Fruit fly (Drosophila melanogaster) whole organism, pupa: ENCODE data around the gene PIP4K.
A peak's percentile ranks its signal among the peaks of the same experiment; 100 is the strongest.

Experiments used
- CG10348 ChIP-seq: fragments of 200-800 bp; sonication (Bioruptor generic); IDR thresholded peaks from 2 replicates; pipeline ENCODE4 v1.3.6; 2022; ENCODE audit warnings: missing biosample characterization, missing genetic modification characterization
- CG12605 ChIP-seq: fragments of 200-800 bp; sonication (Bioruptor generic); IDR thresholded peaks from 2 replicates; pipeline ENCODE4 v1.3.6; 2022; ENCODE audit warnings: missing biosample characterization, missing genetic modification characterization
- CG13204 ChIP-seq: fragments of 200-800 bp; sonication (Bioruptor generic); optimal IDR thresholded peaks from 2 replicates; lab custom pipeline; 2018; ENCODE audit warnings: missing biosample characterization, mild to moderate bottlenecking, missing genetic modification characterization, moderate library complexity
- CG14655 ChIP-seq: fragments of 200-800 bp; sonication (Bioruptor generic); optimal IDR thresholded peaks from 3 replicates; lab custom pipeline; 2017; ENCODE audit warnings: mild to moderate bottlenecking, missing biosample characterization, missing genetic modification reagents, missing genetic modification characterization
- CG15710 ChIP-seq: fragments of 200-800 bp; sonication (Bioruptor generic); optimal IDR thresholded peaks from 2 replicates; lab custom pipeline; 2018; ENCODE audit warnings: missing biosample characterization, mild to moderate bottlenecking, missing genetic modification characterization, moderate library complexity
- CG17806 ChIP-seq: fragments of 200-800 bp; sonication (Bioruptor generic); optimal IDR thresholded peaks from 2 replicates; lab custom pipeline; 2018; ENCODE audit warnings: missing biosample characterization, mild to moderate bottlenecking, missing genetic modification characterization, moderate library complexity
- CG32121 ChIP-seq: fragments of 200-800 bp; sonication (Bioruptor generic); IDR thresholded peaks from 2 replicates; pipeline ENCODE4 v1.3.6; 2022; ENCODE audit warnings: missing biosample characterization, missing genetic modification characterization
- CG34367 ChIP-seq: fragments of 200-800 bp; sonication (Bioruptor generic); optimal IDR thresholded peaks from 2 replicates; lab custom pipeline; 2018; ENCODE audit warnings: missing biosample characterization, mild to moderate bottlenecking, missing genetic modification characterization
- CG4496 ChIP-seq: fragments of 200-800 bp; sonication (Bioruptor generic); IDR thresholded peaks from 3 replicates; pipeline ENCODE4 v1.3.6; 2022; ENCODE audit warnings: missing biosample characterization, missing genetic modification characterization
- CG8159 ChIP-seq: fragments of 200-800 bp; sonication (Bioruptor generic); optimal IDR thresholded peaks from 3 replicates; lab custom pipeline; 2018; ENCODE audit warnings: missing biosample characterization, mild to moderate bottlenecking, missing genetic modification characterization, moderate library complexity
- CG8301 ChIP-seq: fragments of 200-800 bp; sonication (Bioruptor generic); optimal IDR thresholded peaks from 2 replicates; lab custom pipeline; 2018; ENCODE audit warnings: missing biosample characterization, mild to moderate bottlenecking, missing genetic modification characterization
- CG9948 ChIP-seq: fragments of 200-800 bp; sonication (Bioruptor generic); optimal IDR thresholded peaks from 2 replicates; lab custom pipeline; 2018; ENCODE audit warnings: missing biosample characterization, mild to moderate bottlenecking, missing genetic modification characterization, moderate library complexity
- D1 ChIP-seq: fragments of 200-800 bp; sonication (Bioruptor generic); optimal IDR thresholded peaks from 2 replicates; lab custom pipeline; 2018; ENCODE audit warnings: missing biosample characterization, mild to moderate bottlenecking, missing genetic modification characterization, moderate library complexity
- EcR ChIP-seq: fragments of 200-800 bp; sonication (Bioruptor generic); optimal IDR thresholded peaks from 3 replicates; lab custom pipeline; 2019; ENCODE audit warnings: missing biosample characterization, missing genetic modification characterization, mild to moderate bottlenecking, moderate library complexity, missing genetic modification reagents
- Ets98B ChIP-seq: fragments of 200-800 bp; sonication (Bioruptor generic); IDR thresholded peaks from 2 replicates; pipeline ENCODE4 v1.3.6; 2022; ENCODE audit warnings: missing biosample characterization, missing genetic modification characterization
- Pif1A ChIP-seq: fragments of 200-800 bp; sonication (Bioruptor generic); optimal IDR thresholded peaks from 3 replicates; lab custom pipeline; 2016; ENCODE audit warnings: missing biosample characterization, missing genetic modification characterization
- Pif1B ChIP-seq: fragments of 200-800 bp; sonication (Bioruptor generic); optimal IDR thresholded peaks from 3 replicates; lab custom pipeline; 2016; ENCODE audit warnings: missing biosample characterization, missing genetic modification characterization
- Snoo ChIP-seq: fragments of 200-800 bp; sonication (Bioruptor generic); optimal IDR thresholded peaks from 3 replicates; lab custom pipeline; 2017; ENCODE audit warnings: missing biosample characterization, mild to moderate bottlenecking, missing genetic modification characterization, inconsistent platforms
- fd96Ca ChIP-seq: fragments of 200-800 bp; sonication (Bioruptor generic); IDR thresholded peaks from 3 replicates; pipeline ENCODE4 v1.3.6; 2022; ENCODE audit warnings: missing biosample characterization, missing genetic modification characterization
- gl ChIP-seq: fragments of 200-800 bp; sonication (Bioruptor generic); optimal IDR thresholded peaks from 2 replicates; lab custom pipeline; 2018; ENCODE audit warnings: missing biosample characterization, mild to moderate bottlenecking, missing genetic modification characterization
- rn ChIP-seq: fragments of 200-800 bp; sonication (Bioruptor generic); IDR thresholded peaks from 2 replicates; pipeline ENCODE4 v1.3.6; 2022; ENCODE audit warnings: missing biosample characterization, missing genetic modification characterization

PIP4K gene

DNA sequence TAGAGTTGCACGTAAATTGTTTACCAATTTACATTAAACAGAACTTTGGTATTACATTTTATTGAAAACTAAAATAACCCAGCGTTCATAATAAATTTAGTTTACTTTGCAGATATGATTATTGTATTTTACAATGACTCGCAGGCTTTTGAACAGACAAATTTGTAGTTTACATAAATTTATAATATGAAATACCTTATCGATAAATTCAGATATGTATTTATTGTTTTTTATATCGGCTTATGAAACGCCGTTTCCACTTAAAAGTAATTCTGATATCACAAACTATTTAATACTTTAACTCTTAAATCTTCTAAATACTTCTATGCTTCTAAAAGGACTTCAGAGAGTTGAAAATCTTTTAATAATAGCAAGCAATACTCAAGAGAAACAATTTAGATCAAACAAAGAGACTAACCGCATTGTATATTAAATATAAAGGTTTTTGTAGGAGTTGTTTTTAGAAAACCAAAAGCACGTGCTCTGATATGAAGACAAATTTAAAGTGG lies at the start of gene PIP4K:
PIP4K (minus strand) TSS at position 196 of the 509 bp plus-strand sequence.
- TF ChIP-seq Snoo (tag; lab: Kevin White, UChicago) (no peak), EcR (GFP tag; lab: Kevin White, UChicago) (no peak), CG8159 (tag; lab: Kevin White, UChicago) (no peak), CG12605 (GFP tag; lab: Robert Waterston, UW) (no peak), Ets98B (no peak), Pif1B (GFP tag; lab: Kevin White, UChicago) (no peak)

dm6 chr4:1238252-1238651 lies 41.6 kb upstream of the PIP4K start:
- TF ChIP-seq CG17806 (tag; lab: Kevin White, UChicago) = no peak
- TF ChIP-seq, all 21 proteins: peak for 0

DNA sequence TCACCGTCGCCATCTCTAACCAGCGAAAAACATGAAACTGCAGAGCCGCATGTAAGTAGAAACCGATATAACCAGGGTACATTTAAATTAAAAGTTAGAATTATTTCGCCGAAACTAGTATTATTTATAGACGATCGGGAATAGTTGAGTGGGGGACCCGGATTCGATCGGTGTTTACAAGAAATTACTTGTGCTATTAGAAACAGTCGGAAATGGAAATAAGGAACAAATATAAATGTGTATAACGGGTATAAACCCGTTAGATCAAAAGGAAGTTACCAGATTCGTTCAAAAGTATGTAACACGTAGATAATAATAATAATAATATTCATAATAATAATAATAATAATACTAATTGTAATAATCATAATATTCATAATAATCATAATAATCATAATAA lies 38.1 kb upstream of the PIP4K start:
- TF ChIP-seq Pif1A = no peak
- TF ChIP-seq, all 21 proteins: peak for 0

dm6 chr4:1233351-1233750 lies 36.7 kb upstream of the PIP4K start:
- no peak for TF ChIP-seq EcR (GFP tag; lab: Kevin White, UChicago)
- no peak for TF ChIP-seq D1 (tag; lab: Kevin White, UChicago)
- no peak for TF ChIP-seq CG4496 (GFP tag; lab: Robert Waterston, UW)
- no peak for TF ChIP-seq gl (tag; lab: Kevin White, UChicago)
- TF ChIP-seq CG34367 (tag; lab: Kevin White, UChicago) = no peak
- no peak for TF ChIP-seq CG13204 (GFP tag; lab: Kevin White, UChicago)
- no peak for TF ChIP-seq rn
- no peak for TF ChIP-seq fd96Ca
- no peak for TF ChIP-seq Pif1A
- no peak for TF ChIP-seq CG15710
- TF ChIP-seq CG9948 (tag; lab: Kevin White, UChicago) = no peak
- TF ChIP-seq CG17806 (tag; lab: Kevin White, UChicago) = no peak

dm6 chr4:1231648-1232286 lies 35.1 kb upstream of the PIP4K start:
- TF ChIP-seq CG32121 (GFP tag; lab: Robert Waterston, UW) (no peak), CG9948 (tag; lab: Kevin White, UChicago) (no peak), Pif1B (GFP tag; lab: Kevin White, UChicago) (no peak), D1 (tag; lab: Kevin White, UChicago) (no peak), fd96Ca (no peak), gl (tag; lab: Kevin White, UChicago) (no peak), CG10348 (GFP tag; lab: Robert Waterston, UW) (no peak), CG34367 (tag; lab: Kevin White, UChicago) (no peak), CG12605 (GFP tag; lab: Robert Waterston, UW) (no peak), CG14655 (no peak), CG8301 (tag; lab: Kevin White, UChicago) (no peak), CG8159 (tag; lab: Kevin White, UChicago) (no peak), Snoo (tag; lab: Kevin White, UChicago) (no peak), rn (no peak), CG15710 (no peak)

DNA sequence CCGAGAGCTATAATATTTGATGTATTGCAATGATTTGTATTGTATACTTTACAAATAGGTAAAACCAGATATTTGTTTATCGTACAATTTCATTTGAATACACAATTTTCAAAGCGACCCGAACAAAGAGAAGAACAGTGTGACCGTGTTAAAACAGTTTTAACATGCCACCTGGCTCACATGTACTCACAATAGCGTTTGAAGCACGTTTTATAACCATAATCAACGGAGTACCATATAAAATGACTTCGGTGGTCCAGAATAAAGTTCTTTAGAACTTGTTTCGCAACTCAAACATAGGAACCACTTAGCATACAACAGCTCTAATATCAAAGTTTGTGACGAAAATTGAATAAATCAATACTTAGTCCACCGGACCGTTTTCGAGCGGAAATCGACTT lies 33.9 kb upstream of the PIP4K start, which contains the start of the genes Dyrk3 and Cadps:
Dyrk3 (minus strand) TSS at position 150 of the 401 bp plus-strand sequence.
Cadps (plus strand) TSS at position 274 of the 401 bp plus-strand sequence.
- TF ChIP-seq CG14655 (no peak), CG12605 (GFP tag; lab: Robert Waterston, UW) (no peak), Pif1A (no peak), D1 (tag; lab: Kevin White, UChicago) (peak; percentile 64), fd96Ca (no peak), gl (tag; lab: Kevin White, UChicago) (no peak)

- no peak for TF ChIP-seq CG15710
- no peak for TF ChIP-seq CG32121 (GFP tag; lab: Robert Waterston, UW)
- no peak for TF ChIP-seq rn
- TF ChIP-seq D1 (tag; lab: Kevin White, UChicago) = no peak
- no peak for TF ChIP-seq CG13204 (GFP tag; lab: Kevin White, UChicago)
- TF ChIP-seq CG34367 (tag; lab: Kevin White, UChicago) = no peak
Observed at dm6 chr4:1225185-1225584, 28.5 kb upstream of the PIP4K start.

DNA sequence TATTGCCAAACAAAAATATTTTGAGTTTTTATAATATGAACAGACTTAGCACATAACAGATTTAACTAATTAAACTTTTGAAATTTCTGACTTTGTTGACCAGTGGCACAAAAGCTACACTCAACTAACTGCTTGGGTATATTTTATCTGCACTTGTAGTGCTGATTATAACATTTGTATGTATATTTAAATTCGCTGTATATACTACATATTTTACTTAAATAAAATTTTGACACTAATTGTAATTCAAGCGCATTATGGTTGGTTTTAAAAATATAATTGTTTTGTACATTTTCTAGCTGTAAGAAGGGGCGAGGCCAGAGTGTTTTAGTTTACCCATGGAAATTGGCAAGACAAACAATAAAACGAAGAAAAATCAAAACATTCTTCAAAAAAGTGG lies 27.6 kb upstream of the PIP4K start:
- TF ChIP-seq CG15710 (no peak), CG4496 (GFP tag; lab: Robert Waterston, UW) (no peak), Pif1B (GFP tag; lab: Kevin White, UChicago) (no peak), CG9948 (tag; lab: Kevin White, UChicago) (no peak), CG34367 (tag; lab: Kevin White, UChicago) (no peak), gl (tag; lab: Kevin White, UChicago) (no peak), CG14655 (no peak), D1 (tag; lab: Kevin White, UChicago) (no peak)
- TF ChIP-seq, all 21 proteins: peak for 0
